Fruit fly (Drosophila melanogaster) whole organism, prepupa: ENCODE measurements around the gene CG15386.

Experiments
- Blimp-1 ChIP-seq: fragments of 200-800 bp; sonication (Bioruptor generic); optimal IDR thresholded peaks from 3 replicates; lab custom pipeline; 2017; ENCODE audit warnings: missing biosample characterization, missing genetic modification characterization, mild to moderate bottlenecking, moderate library complexity, missing genetic modification reagents
- CG10669 ChIP-seq: fragments of 200-800 bp; sonication (Bioruptor generic); optimal IDR thresholded peaks from 3 replicates; lab custom pipeline; 2018; ENCODE audit warnings: missing biosample characterization, mild to moderate bottlenecking, missing genetic modification characterization, moderate library complexity
- CG11294 ChIP-seq: fragments of 200-800 bp; sonication (Bioruptor generic); IDR thresholded peaks from 2 replicates; pipeline ENCODE4 v1.3.6; 2022; ENCODE audit warnings: missing biosample characterization, missing genetic modification characterization
- CG11762 ChIP-seq: fragments of 200-800 bp; sonication (Bioruptor generic); optimal IDR thresholded peaks from 3 replicates; lab custom pipeline; 2016; ENCODE audit warnings: missing biosample characterization, missing genetic modification characterization; ENCODE audit not compliant: insufficient read depth
- CG11902 ChIP-seq: fragments of 200-800 bp; sonication (Bioruptor generic); optimal IDR thresholded peaks from 3 replicates; lab custom pipeline; 2016; ENCODE audit warnings: missing biosample characterization, missing genetic modification characterization
- CG16779 ChIP-seq: fragments of 200-800 bp; sonication (Bioruptor generic); optimal IDR thresholded peaks from 3 replicates; lab custom pipeline; 2017; ENCODE audit warnings: missing biosample characterization, mild to moderate bottlenecking, missing genetic modification characterization
- CG32006 ChIP-seq: fragments of 200-800 bp; sonication (Bioruptor generic); optimal IDR thresholded peaks from 3 replicates; lab custom pipeline; 2017; ENCODE audit warnings: missing biosample characterization, mild to moderate bottlenecking, missing genetic modification characterization
- CG34406 ChIP-seq: fragments of 200-800 bp; sonication (Bioruptor generic); optimal IDR thresholded peaks from 3 replicates; lab custom pipeline; 2016; ENCODE audit warnings: missing biosample characterization, missing genetic modification characterization
- CG3919 ChIP-seq: fragments of 200-800 bp; sonication (Bioruptor generic); optimal IDR thresholded peaks from 3 replicates; lab custom pipeline; 2016; ENCODE audit warnings: missing biosample characterization, missing genetic modification characterization
- CG4318 ChIP-seq: fragments of 200-800 bp; sonication (Bioruptor generic); optimal IDR thresholded peaks from 3 replicates; lab custom pipeline; 2017; ENCODE audit warnings: missing biosample characterization, mild to moderate bottlenecking, missing genetic modification characterization
- CG6792 ChIP-seq: fragments of 200-800 bp; sonication (Bioruptor generic); optimal IDR thresholded peaks from 3 replicates; lab custom pipeline; 2016; ENCODE audit warnings: missing biosample characterization, missing genetic modification characterization
- CG8119 ChIP-seq: fragments of 200-800 bp; sonication (Bioruptor generic); IDR thresholded peaks from 3 replicates; pipeline ENCODE4 v1.3.6; 2022; ENCODE audit warnings: missing biosample characterization, missing genetic modification characterization
- CG8319 ChIP-seq: fragments of 200-800 bp; sonication (Bioruptor generic); optimal IDR thresholded peaks from 3 replicates; lab custom pipeline; 2016; ENCODE audit warnings: missing biosample characterization, missing genetic modification characterization
- Eip78C ChIP-seq: fragments of 200-800 bp; sonication (Bioruptor generic); peaks from one replicate; lab custom pipeline; 2016; ENCODE audit warnings: missing biosample characterization, missing genetic modification characterization
- Eip93F ChIP-seq: fragments of 200-800 bp; sonication (Bioruptor generic); optimal IDR thresholded peaks from 2 replicates; lab custom pipeline; 2016; ENCODE audit warnings: missing biosample characterization, mild to moderate bottlenecking, missing genetic modification characterization
- Ets21C ChIP-seq: fragments of 200-800 bp; sonication (Bioruptor generic); optimal IDR thresholded peaks from 3 replicates; lab custom pipeline; 2016; ENCODE audit warnings: missing biosample characterization, missing genetic modification characterization
- Ets96B ChIP-seq: fragments of 200-800 bp; optimal IDR thresholded peaks from 2 replicates; lab custom pipeline; 2019; ENCODE audit warnings: missing biosample characterization, mild to moderate bottlenecking, missing genetic modification characterization, moderate library complexity
- Hr38 ChIP-seq: sonication (Bioruptor generic); optimal IDR thresholded peaks from 2 replicates; lab custom pipeline; 2016; ENCODE audit warnings: missing biosample characterization, missing genetic modification characterization
- Hr39 ChIP-seq: fragments of 200-800 bp; sonication (Bioruptor generic); optimal IDR thresholded peaks from 2 replicates; lab custom pipeline; 2016; ENCODE audit warnings: missing biosample characterization, missing genetic modification characterization
- Met ChIP-seq: fragments of 200-800 bp; sonication (Bioruptor generic); optimal IDR thresholded peaks from 3 replicates; lab custom pipeline; 2016; ENCODE audit warnings: missing biosample characterization, missing genetic modification characterization
- OdsH ChIP-seq: fragments of 200-800 bp; sonication (Bioruptor generic); optimal IDR thresholded peaks from 3 replicates; lab custom pipeline; 2016; ENCODE audit warnings: missing biosample characterization, missing genetic modification characterization
- Smox ChIP-seq: fragments of 200-800 bp; sonication (Bioruptor generic); optimal IDR thresholded peaks from 3 replicates; lab custom pipeline; 2016; ENCODE audit warnings: missing biosample characterization, missing genetic modification characterization
- Sox102F ChIP-seq: fragments of 200-800 bp; sonication (Bioruptor generic); optimal IDR thresholded peaks from 2 replicates; lab custom pipeline; 2016; ENCODE audit warnings: missing biosample characterization, mild to moderate bottlenecking, missing genetic modification characterization
- Sox14 ChIP-seq: fragments of 200-800 bp; sonication (Bioruptor generic); optimal IDR thresholded peaks from 3 replicates; lab custom pipeline; 2016; ENCODE audit warnings: missing biosample characterization, missing genetic modification characterization
- Sox15 ChIP-seq: fragments of 200-800 bp; sonication (Bioruptor generic); optimal IDR thresholded peaks from 3 replicates; lab custom pipeline; 2016; ENCODE audit warnings: missing biosample characterization, missing genetic modification characterization
- achi ChIP-seq: fragments of 200-800 bp; sonication (Bioruptor generic); optimal IDR thresholded peaks from 3 replicates; lab custom pipeline; 2016; ENCODE audit warnings: missing biosample characterization, missing genetic modification characterization
- acj6 ChIP-seq: fragments of 200-800 bp; sonication (Bioruptor generic); optimal IDR thresholded peaks from 3 replicates; lab custom pipeline; 2016; ENCODE audit warnings: missing biosample characterization, missing genetic modification characterization
- cyc ChIP-seq: fragments of 200-800 bp; sonication (Bioruptor generic); optimal IDR thresholded peaks from 3 replicates; lab custom pipeline; 2016; ENCODE audit warnings: missing biosample characterization, missing genetic modification characterization
- dac ChIP-seq: fragments of 200-800 bp; sonication (Bioruptor generic); optimal IDR thresholded peaks from 2 replicates; lab custom pipeline; 2017; ENCODE audit warnings: missing biosample characterization, mild to moderate bottlenecking, missing genetic modification characterization
- dsx ChIP-seq: fragments of 200-800 bp; optimal IDR thresholded peaks from 3 replicates; lab custom pipeline; 2019; ENCODE audit warnings: missing biosample characterization, mild to moderate bottlenecking, missing genetic modification characterization, moderate library complexity; ENCODE audit not compliant: poor library complexity, severe bottlenecking
- eg ChIP-seq: fragments of 200-800 bp; sonication (Bioruptor generic); IDR thresholded peaks from 3 replicates; pipeline ENCODE4 v1.3.6; 2022; ENCODE audit warnings: missing biosample characterization, missing genetic modification characterization
- esn ChIP-seq: fragments of 200-800 bp; sonication (Bioruptor generic); optimal IDR thresholded peaks from 2 replicates; lab custom pipeline; 2016; ENCODE audit warnings: missing biosample characterization, mild to moderate bottlenecking, missing genetic modification characterization, moderate library complexity
- fd59A ChIP-seq: fragments of 200-800 bp; sonication (Bioruptor generic); optimal IDR thresholded peaks from 2 replicates; lab custom pipeline; 2017; ENCODE audit warnings: missing biosample characterization, mild to moderate bottlenecking, missing genetic modification characterization, missing genetic modification reagents
- fd85E ChIP-seq: fragments of 200-800 bp; sonication (Bioruptor generic); optimal IDR thresholded peaks from 3 replicates; lab custom pipeline; 2016; ENCODE audit warnings: missing biosample characterization, missing genetic modification characterization
- fkh ChIP-seq: fragments of 200-800 bp; sonication (Bioruptor generic); optimal IDR thresholded peaks from 3 replicates; lab custom pipeline; 2017; ENCODE audit warnings: missing biosample characterization, mild to moderate bottlenecking, missing genetic modification characterization, moderate library complexity
- lz ChIP-seq: fragments of 200-800 bp; sonication (Bioruptor generic); optimal IDR thresholded peaks from 3 replicates; lab custom pipeline; 2016; ENCODE audit warnings: missing biosample characterization, missing genetic modification characterization
- pdm3 ChIP-seq: fragments of 200-800 bp; sonication (Bioruptor generic); optimal IDR thresholded peaks from 3 replicates; lab custom pipeline; 2016; ENCODE audit warnings: missing biosample characterization, missing genetic modification characterization
- salr ChIP-seq, 2 experiments: fragments of 200-800 bp; sonication (Bioruptor generic); optimal IDR thresholded peaks; 3 replicates each; lab custom pipeline; 2016 to 2018; ENCODE audit warnings: missing biosample characterization in 2 of 2, missing genetic modification characterization in 2 of 2, mild to moderate bottlenecking in 1 of 2
- ss ChIP-seq, 2 experiments: fragments of 200-800 bp; sonication (Bioruptor generic); optimal IDR thresholded peaks; 2 replicates in 1 of 2; 3 replicates in 1 of 2; lab custom pipeline; 2017 to 2018; ENCODE audit warnings: mild to moderate bottlenecking in 2 of 2, missing biosample characterization in 2 of 2, missing genetic modification characterization in 2 of 2, moderate library complexity in 1 of 2
- svp ChIP-seq: fragments of 200-800 bp; sonication (Bioruptor generic); peaks from one replicate; lab custom pipeline; 2016; ENCODE audit warnings: missing biosample characterization, missing genetic modification characterization
- topi ChIP-seq: fragments of 200-800 bp; sonication (Bioruptor generic); optimal IDR thresholded peaks from 3 replicates; lab custom pipeline; 2016; ENCODE audit warnings: missing biosample characterization, missing genetic modification characterization
- vri ChIP-seq: fragments of 200-800 bp; sonication (Bioruptor generic); optimal IDR thresholded peaks from 3 replicates; lab custom pipeline; 2016; ENCODE audit warnings: missing biosample characterization, mild to moderate bottlenecking, missing genetic modification characterization

The CG15386 gene

dm6 chr2L:2198613-2199432, 18.2 kb downstream of the CG15386 start (continued):
- TF ChIP-seq achi (GFP tag; lab: Kevin White, UChicago) = peak; percentile 97
- TF ChIP-seq CG4318 (GFP tag; lab: Kevin White, UChicago) = peak; percentile 95
- peak; percentile 98 for TF ChIP-seq CG8319
- peak; percentile 94 to 98 for TF ChIP-seq salr (GFP tag; optimal IDR thresholded peaks at IDR 0.05; lab: Kevin White, UChicago)
- TF ChIP-seq CG10669 (GFP tag; lab: Kevin White, UChicago) = peak; percentile 94
- peak; percentile 99 for TF ChIP-seq Sox14 (GFP tag; lab: Kevin White, UChicago)
- peak; percentile 79 for TF ChIP-seq fkh (GFP tag; lab: Kevin White, UChicago)
- peak; percentile 99 for TF ChIP-seq acj6
- peak; percentile 100 for TF ChIP-seq vri (GFP tag; lab: Kevin White, UChicago)
- TF ChIP-seq topi = peak; percentile 99
- peak; percentile 98 for TF ChIP-seq Sox15 (GFP tag; lab: Kevin White, UChicago)
- no peak for TF ChIP-seq eg (GFP tag; lab: Robert Waterston, UW)
- TF ChIP-seq Eip93F = no peak
- peak; percentile 97 for TF ChIP-seq Ets96B (tag; lab: Kevin White, UChicago)
- peak; percentile 92 to 93 for TF ChIP-seq ss (GFP tag; optimal IDR thresholded peaks at IDR 0.05; lab: Kevin White, UChicago)
- TF ChIP-seq Eip78C (GFP tag; lab: Kevin White, UChicago) = peak; percentile 99
- TF ChIP-seq CG32006 (GFP tag; lab: Kevin White, UChicago) = peak; percentile 98
- TF ChIP-seq svp (GFP tag; lab: Kevin White, UChicago) = peak; percentile 99
- peak; percentile 98 for TF ChIP-seq Ets21C (GFP tag; lab: Kevin White, UChicago)
- TF ChIP-seq CG11294 (GFP tag; lab: Robert Waterston, UW) = no peak
- peak; percentile 99 for TF ChIP-seq cyc
- peak; percentile 99 for TF ChIP-seq Hr39 (GFP tag; lab: Kevin White, UChicago)
- peak; percentile 99 for TF ChIP-seq pdm3
- peak; percentile 99 for TF ChIP-seq Smox (GFP tag; lab: Kevin White, UChicago)
- peak; percentile 99 for TF ChIP-seq lz (GFP tag; lab: Kevin White, UChicago)
- TF ChIP-seq CG16779 (tag; lab: Kevin White, UChicago) = peak; percentile 94
- TF ChIP-seq OdsH (GFP tag; lab: Kevin White, UChicago) = peak; percentile 98

DNA sequence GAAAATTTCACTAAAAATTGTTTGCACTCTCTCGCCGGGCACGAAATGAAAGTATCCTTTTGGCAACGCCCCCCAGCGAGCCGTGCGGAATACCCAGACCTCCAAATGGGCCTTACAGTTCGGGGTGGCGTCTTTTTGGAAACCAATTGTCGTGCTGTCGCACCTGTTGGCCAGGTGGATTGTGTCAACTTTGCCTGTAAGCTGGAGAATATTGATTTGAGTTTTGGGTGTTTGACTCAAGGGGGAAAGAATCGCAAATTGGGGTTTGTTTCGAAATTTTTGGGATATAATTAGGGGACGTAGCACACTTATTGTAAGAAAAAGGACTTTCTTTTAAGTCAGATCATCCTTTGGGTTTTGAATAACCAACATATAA, 18.9 kb downstream of the CG15386 start:
- TF ChIP-seq esn (GFP tag; lab: Kevin White, UChicago) (peak; percentile 3), Ets96B (tag; lab: Kevin White, UChicago) (no peak)

DNA sequence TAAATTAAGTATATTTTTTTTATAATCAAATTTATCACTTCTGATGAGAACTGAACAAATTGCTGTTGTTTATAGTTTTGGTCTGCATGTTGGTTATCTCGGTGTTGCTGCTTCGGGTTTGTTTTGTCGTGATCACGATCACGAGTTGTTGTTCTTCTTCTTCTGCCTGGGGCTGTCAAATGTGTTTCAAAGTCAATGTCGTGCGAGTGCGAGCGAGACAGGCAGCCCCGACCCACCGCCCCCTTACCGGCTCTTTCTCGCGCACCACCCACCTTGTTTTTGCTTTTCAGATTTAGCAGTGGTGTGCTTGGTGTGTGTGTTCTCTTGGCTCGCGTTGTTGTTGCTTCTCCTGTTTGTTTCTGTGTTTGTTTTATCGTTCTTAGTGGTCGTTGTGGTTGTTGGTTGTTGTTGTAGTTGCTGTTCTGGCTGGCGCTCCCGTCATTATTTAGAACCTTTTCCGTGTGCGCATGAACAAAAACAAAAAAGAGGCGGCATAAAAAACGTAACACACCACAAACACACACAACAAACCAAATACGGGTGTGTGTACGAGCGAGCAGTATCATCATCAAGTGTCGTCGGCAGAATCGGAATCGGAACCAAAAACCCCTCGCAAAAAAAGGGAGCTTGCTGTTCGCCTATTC, 19.4 kb downstream of the CG15386 start, which contains the start of gene COX7AL2:
Gene COX7AL2, minus strand, starts transcription at position 438 of the 644 bp plus-strand sequence.
- no peak for TF ChIP-seq CG4318 (GFP tag; lab: Kevin White, UChicago)
- no peak for TF ChIP-seq Sox102F
- no peak for TF ChIP-seq Met
- TF ChIP-seq Smox (GFP tag; lab: Kevin White, UChicago) = no peak
- TF ChIP-seq lz (GFP tag; lab: Kevin White, UChicago) = no peak
- TF ChIP-seq fkh (GFP tag; lab: Kevin White, UChicago) = peak; percentile 61
- TF ChIP-seq cyc = no peak
- TF ChIP-seq CG16779 (tag; lab: Kevin White, UChicago) = no peak
- no peak for TF ChIP-seq ss (GFP tag; optimal IDR thresholded peaks at IDR 0.05; lab: Kevin White, UChicago)
- TF ChIP-seq dsx (GFP tag; lab: Kevin White, UChicago) = no peak
- no peak for TF ChIP-seq Ets21C (GFP tag; lab: Kevin White, UChicago)
- no peak for TF ChIP-seq esn (GFP tag; lab: Kevin White, UChicago)
- no peak for TF ChIP-seq Hr38 (GFP tag; lab: Kevin White, UChicago)
- no peak for TF ChIP-seq CG34406 (GFP tag; lab: Kevin White, UChicago)
- no peak for TF ChIP-seq fd85E (GFP tag; lab: Kevin White, UChicago)
- TF ChIP-seq pdm3 = no peak
- no peak for TF ChIP-seq Blimp-1 (GFP tag; lab: Kevin White, UChicago)
- no peak for TF ChIP-seq CG3919
- TF ChIP-seq CG8319 = no peak
- TF ChIP-seq topi = no peak
- TF ChIP-seq fd59A = peak; percentile 10
- no peak for TF ChIP-seq CG6792 (GFP tag; lab: Kevin White, UChicago)
- TF ChIP-seq CG8119 (GFP tag; lab: Robert Waterston, UW) = no peak
- TF ChIP-seq Eip93F = no peak
- no peak for TF ChIP-seq CG11294 (GFP tag; lab: Robert Waterston, UW)
- no peak for TF ChIP-seq Sox15 (GFP tag; lab: Kevin White, UChicago)
- TF ChIP-seq salr (GFP tag; optimal IDR thresholded peaks at IDR 0.05; lab: Kevin White, UChicago) = peak in 1 of 2 experiments; percentile 36
- no peak for TF ChIP-seq dac (GFP tag; lab: Kevin White, UChicago)
- TF ChIP-seq vri (GFP tag; lab: Kevin White, UChicago) = no peak
- no peak for TF ChIP-seq CG11762 (GFP tag; lab: Kevin White, UChicago)
- no peak for TF ChIP-seq CG11902 (GFP tag; lab: Kevin White, UChicago)
- TF ChIP-seq eg (GFP tag; lab: Robert Waterston, UW) = no peak
